Worm (Caenorhabditis elegans) whole organism, L4/young adult: Measurements from ENCODE around the gene exos-4.1.

Experiments
- dao-5 ChIP-seq: sonication (generic microtip); optimal IDR thresholded peaks from 2 replicates; lab custom pipeline; 2016; ENCODE audit warnings: missing genotype, missing genetic modification characterization, moderate library complexity, missing compliant biosample characterization
- him-1 ChIP-seq: sonication (generic microtip); optimal IDR thresholded peaks from 2 replicates; lab custom pipeline; 2016; ENCODE audit warnings: missing genotype, missing genetic modification reagents, missing genetic modification characterization, missing compliant biosample characterization

DNA sequence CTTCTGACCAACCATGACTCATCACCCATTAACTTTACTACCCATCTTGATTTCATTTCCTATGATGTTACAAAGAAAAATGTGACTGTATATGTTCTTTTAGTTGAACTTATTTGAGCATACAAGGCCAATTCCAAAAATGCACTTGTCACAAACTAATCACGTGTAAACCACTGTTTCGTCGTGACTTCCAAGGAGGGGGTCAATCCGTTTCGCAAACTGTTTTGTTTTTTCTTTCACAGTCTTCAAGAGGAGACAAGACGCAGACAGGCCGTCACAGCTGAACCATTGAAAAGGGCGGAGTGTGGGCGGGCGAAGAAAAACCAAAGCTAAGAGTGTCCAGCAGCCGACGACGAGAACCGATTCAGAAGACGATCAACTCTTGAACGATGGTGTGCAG is 19.7 kb upstream of the exos-4.1 start, which contains the start of gene C39E9.8:
- TF ChIP-seq dao-5 (tag; lab: Kevin White, UChicago) (no peak), him-1 (tag; lab: Kevin White, UChicago) (no peak)
